Worm (Caenorhabditis elegans): ENCODE measurements around the gene F10C1.8.

Gene F10C1.8

ce11 chrII:5727707-5728106 is 26.6 kb upstream of the F10C1.8 start, which contains the start of gene rab-3:
TSS of gene rab-3 (minus strand) at chrII:5727853.
- TF ChIP-seq fkh-10 (GFP tag; optimal IDR thresholded peaks at IDR 0.05): peak; percentile 66
- no peak for TF ChIP-seq unc-62 (GFP tag; optimal IDR thresholded peaks at IDR 0.05)
- no peak for TF ChIP-seq nhr-12 (tag; optimal IDR thresholded peaks at IDR 0.05)

ce11 chrII:5730343-5731083 is 23.8 kb upstream of the F10C1.8 start, which contains the start of the genes C18A3.7 and C18A3.11:
TSS of gene C18A3.7 (minus strand) at chrII:5730443.
TSS of gene C18A3.11 (plus strand) at chrII:5731033.
- TF ChIP-seq nhr-76 (tag; optimal IDR thresholded peaks at IDR 0.05): no peak
- no peak for TF ChIP-seq pqm-1 (tag; optimal IDR thresholded peaks at IDR 0.05)
- no peak for TF ChIP-seq nhr-67 (tag; optimal IDR thresholded peaks at IDR 0.05)
- TF ChIP-seq nhr-43 (tag; optimal IDR thresholded peaks at IDR 0.05; ENCODE audit: poor library complexity, severe bottlenecking): no peak
- TF ChIP-seq jun-1 (tag; optimal IDR thresholded peaks at IDR 0.05): no peak
- no peak for TF ChIP-seq nfya-1 (tag; optimal IDR thresholded peaks at IDR 0.05; ENCODE audit: insufficient read depth)

- TF ChIP-seq aly-2 (tag; optimal IDR thresholded peaks at IDR 0.05): no peak
- no peak for TF ChIP-seq pha-4 (tag; optimal IDR thresholded peaks at IDR 0.05)
- TF ChIP-seq R02D3.7 (tag; optimal IDR thresholded peaks at IDR 0.05): no peak
- no peak for TF ChIP-seq daf-12 (tag; optimal IDR thresholded peaks at IDR 0.05)
- no peak for TF ChIP-seq ZK546.5 (tag; optimal IDR thresholded peaks at IDR 0.05)
- no peak for TF ChIP-seq unc-62 (GFP tag; optimal IDR thresholded peaks at IDR 0.05)
- no peak for TF ChIP-seq nhr-237 (tag; optimal IDR thresholded peaks at IDR 0.05)
- TF ChIP-seq ama-1 (optimal IDR thresholded peaks at IDR 0.05): no peak
- no peak for TF ChIP-seq ceh-82 (tag; optimal IDR thresholded peaks at IDR 0.05)
- no peak for TF ChIP-seq ztf-4 (tag; optimal IDR thresholded peaks at IDR 0.05)
- TF ChIP-seq mdl-1 (tag; optimal IDR thresholded peaks at IDR 0.05): no peak
- TF ChIP-seq nhr-67 (tag; optimal IDR thresholded peaks at IDR 0.05): no peak
- TF ChIP-seq tbx-2 (tag; optimal IDR thresholded peaks at IDR 0.05): no peak
- TF ChIP-seq lin-15B (tag; optimal IDR thresholded peaks at IDR 0.05): no peak
- no peak for TF ChIP-seq nhr-76 (tag; optimal IDR thresholded peaks at IDR 0.05)
- no peak for TF ChIP-seq nhr-77 (tag; optimal IDR thresholded peaks at IDR 0.05)
These were observed 19.4 kb upstream of the F10C1.8 start for ce11 chrII:5734883-5735282.

- TF ChIP-seq mml-1 (tag; optimal IDR thresholded peaks at IDR 0.05) (no peak), elt-1 (tag; optimal IDR thresholded peaks at IDR 0.05) (peak; percentile 74)
These were observed 18.5 kb upstream of the F10C1.8 start for ce11 chrII:5735744-5736143.

ce11 chrII:5736599-5736998 is 17.7 kb upstream of the F10C1.8 start:
- TF ChIP-seq mdl-1 (tag; optimal IDR thresholded peaks at IDR 0.05) (no peak), ztf-11 (tag; optimal IDR thresholded peaks at IDR 0.05) (no peak)

- TF ChIP-seq nhr-12 (tag; optimal IDR thresholded peaks at IDR 0.05): no peak
These were observed 15.5 kb upstream of the F10C1.8 start, which contains the start of gene hlh-14 for ce11 chrII:5738795-5739194. TSS of gene hlh-14 (minus strand) at chrII:5738895.

ce11 chrII:5742767-5743166 is 11.5 kb upstream of the F10C1.8 start:
- TF ChIP-seq elt-2 (tag; optimal IDR thresholded peaks at IDR 0.05) (peak; percentile 73), lin-15B (tag; optimal IDR thresholded peaks at IDR 0.05) (no peak)

ce11 chrII:5744342-5744741 is 9.9 kb upstream of the F10C1.8 start:
- TF ChIP-seq pqm-1 (tag; optimal IDR thresholded peaks at IDR 0.05): peak; percentile 16
- peak; percentile 95 for TF ChIP-seq elt-2 (tag; optimal IDR thresholded peaks at IDR 0.05)
- no peak for TF ChIP-seq fkh-2 (tag; optimal IDR thresholded peaks at IDR 0.05)
